Fruit fly (Drosophila melanogaster): Measurements from ENCODE around the gene Pburs.
A peak's percentile ranks its signal among the peaks of the same experiment; 100 is the strongest.

The Pburs gene

DNA sequence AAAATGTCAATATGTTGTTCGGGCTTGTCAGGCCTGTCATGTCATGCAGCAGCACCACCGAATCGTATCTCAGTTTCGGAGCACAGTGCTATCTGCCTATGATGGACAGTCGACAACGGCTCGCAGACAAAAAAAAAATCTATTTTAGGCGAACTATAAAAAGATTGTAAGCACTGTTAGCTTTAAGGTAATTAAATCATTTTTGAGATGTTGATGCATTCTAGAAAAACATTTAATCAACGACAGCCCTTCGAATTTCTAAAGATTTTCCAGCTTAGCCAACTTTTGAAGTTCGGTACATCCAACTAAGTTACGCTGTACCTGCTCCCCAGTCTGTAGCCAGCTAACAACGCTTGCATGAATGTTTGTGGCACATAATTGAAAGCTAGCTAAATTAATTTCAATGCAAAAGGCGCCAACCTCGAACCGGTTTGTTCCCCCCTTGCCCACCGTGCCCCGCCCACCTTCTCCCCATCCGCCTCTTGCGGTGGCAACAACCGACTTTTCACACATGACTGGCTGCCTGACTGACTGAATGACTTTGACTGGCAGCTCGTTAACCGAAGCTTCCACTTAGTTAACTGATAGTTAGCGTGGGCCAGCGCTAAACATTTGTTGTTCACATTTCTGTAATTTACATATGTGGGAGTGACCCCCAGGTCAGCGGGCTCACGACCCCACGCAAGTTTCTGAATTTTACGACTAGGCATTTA, 41.2 kb upstream of the Pburs start (continued):
- TF ChIP-seq CG3281 (GFP tag; optimal IDR thresholded peaks at IDR 0.05) (no peak), schlank (tag; optimal IDR thresholded peaks at IDR 0.05) (no peak), Lim3 (GFP tag; IDR thresholded peaks at IDR 0.05) (0 out of 2 replicates have a peak, but pooled peaks have one; percentile 60), CG4617 (GFP tag; optimal IDR thresholded peaks at IDR 0.05; ENCODE audit: borderline replicate concordance) (no peak), ERR (GFP tag; optimal IDR thresholded peaks at IDR 0.05) (peak; percentile 12), CG17328 (GFP tag; IDR thresholded peaks at IDR 0.05) (peak; percentile 64; the same call in 1 of the 2 replicates), CG31224 (GFP tag; IDR thresholded peaks at IDR 0.05) (no peak), CG14050 (GFP tag; IDR thresholded peaks at IDR 0.05) (peak; percentile 58; the same call in 2 of the 3 replicates), Hand (GFP tag; optimal IDR thresholded peaks at IDR 0.05) (no peak), stwl (tag; optimal IDR thresholded peaks at IDR 0.05) (no peak), CG6254 (GFP tag; optimal IDR thresholded peaks at IDR 0.05) (no peak), YL-1 (GFP tag; optimal IDR thresholded peaks at IDR 0.05) (no peak), tio (GFP tag; optimal IDR thresholded peaks at IDR 0.05) (peak; percentile 52), sna (GFP tag; IDR thresholded peaks at IDR 0.05; ENCODE audit: partially characterized antibody) (no peak), CG9437 (GFP tag; optimal IDR thresholded peaks at IDR 0.05) (peak; percentile 58), CG2120 (GFP tag; optimal IDR thresholded peaks at IDR 0.05) (peak; percentile 65), Drgx (GFP tag; IDR thresholded peaks at IDR 0.05) (peak; percentile 64), pho (GFP tag; optimal IDR thresholded peaks at IDR 0.05) (no peak), wek (GFP tag; optimal IDR thresholded peaks at IDR 0.05) (no peak), aop (GFP tag; IDR thresholded peaks at IDR 0.05) (0 out of 2 replicates have a peak, but pooled peaks have one; percentile 50), p53 (GFP tag; optimal IDR thresholded peaks at IDR 0.05) (no peak), shn (GFP tag; optimal IDR thresholded peaks at IDR 0.05) (peak; percentile 78), croc (GFP tag; conservative IDR thresholded peaks at IDR 0.05) (peak; percentile 43; the same call in 2 of the 3 replicates), CG16813 (GFP tag; IDR thresholded peaks at IDR 0.05; ENCODE audit: partially characterized antibody) (no peak), ewg (GFP tag; optimal IDR thresholded peaks at IDR 0.05) (peak; percentile 19), tin (GFP tag; optimal IDR thresholded peaks at IDR 0.05) (peak; percentile 33), bsh (GFP tag; optimal IDR thresholded peaks at IDR 0.05) (peak in 1 of 2 experiments; percentile 80), CG10959 (GFP tag; IDR thresholded peaks at IDR 0.05) (peak; percentile 57), Dad (GFP tag; optimal IDR thresholded peaks at IDR 0.05) (peak; percentile 7), yki (optimal IDR thresholded peaks at IDR 0.05) (no peak), ATbp (GFP tag; optimal IDR thresholded peaks at IDR 0.05) (peak; percentile 79), hkb (optimal IDR thresholded peaks at IDR 0.05) (no peak), hkb (GFP tag; IDR thresholded peaks at IDR 0.05) (peak; percentile 84), D (optimal IDR thresholded peaks at IDR 0.05) (no peak), D (GFP tag; optimal IDR thresholded peaks at IDR 0.05) (no peak), Ets97D (GFP tag; optimal IDR thresholded peaks at IDR 0.05) (no peak), Hr78 (GFP tag; optimal IDR thresholded peaks at IDR 0.05) (peak in 1 of 2 experiments; percentile 89), pros (GFP tag; optimal IDR thresholded peaks at IDR 0.05) (no peak), btn (GFP tag; optimal IDR thresholded peaks at IDR 0.05) (no peak), CG16815 (GFP tag; optimal IDR thresholded peaks at IDR 0.05) (peak; percentile 33), CG10366 (GFP tag; IDR thresholded peaks at IDR 0.05) (peak; percentile 57), CG14014 (GFP tag; IDR thresholded peaks at IDR 0.05) (peak; percentile 66), sqz (GFP tag; optimal IDR thresholded peaks at IDR 0.05) (peak; percentile 4), gt (GFP tag; IDR thresholded peaks at IDR 0.05) (no peak), HHEX (GFP tag; optimal IDR thresholded peaks at IDR 0.05) (no peak), Mrtf (GFP tag; IDR thresholded peaks at IDR 0.05) (peak; percentile 58; the same call in 2 of the 3 replicates), BEAF-32 (GFP tag; optimal IDR thresholded peaks at IDR 0.05) (no peak), nau (GFP tag; optimal IDR thresholded peaks at IDR 0.05) (peak; percentile 17), HLH54F (GFP tag; optimal IDR thresholded peaks at IDR 0.05) (no peak), CG2199 (GFP tag; IDR thresholded peaks at IDR 0.05) (no peak)
